Fruit fly (Drosophila melanogaster) whole organism: ENCODE results near the gene CG13069.

Source experiments
- CG8478 ChIP-seq: fragments of >200 bp; optimal IDR thresholded peaks from 2 replicates; lab custom pipeline; 2018; ENCODE audit warnings: inconsistent platforms
- Dll ChIP-seq: fragments of >200 bp; optimal IDR thresholded peaks from 2 replicates; lab custom pipeline; 2017
- EcR ChIP-seq, 2 experiments: fragments of >200 bp; optimal IDR thresholded peaks; 2 replicates each; lab custom pipeline; 2017; ENCODE audit warnings: missing biosample characterization in 2 of 2, missing genetic modification characterization in 2 of 2, missing genetic modification reagents in 2 of 2
- pan ChIP-seq: fragments of >200 bp; optimal IDR thresholded peaks from 2 replicates; lab custom pipeline; 2017
- psq ChIP-seq: fragments of >200 bp; optimal IDR thresholded peaks from 2 replicates; lab custom pipeline; 2017
- usp ChIP-seq: fragments of >200 bp; optimal IDR thresholded peaks from 2 replicates; lab custom pipeline; 2017; ENCODE audit warnings: missing biosample characterization, missing genetic modification characterization, mixed read lengths

DNA sequence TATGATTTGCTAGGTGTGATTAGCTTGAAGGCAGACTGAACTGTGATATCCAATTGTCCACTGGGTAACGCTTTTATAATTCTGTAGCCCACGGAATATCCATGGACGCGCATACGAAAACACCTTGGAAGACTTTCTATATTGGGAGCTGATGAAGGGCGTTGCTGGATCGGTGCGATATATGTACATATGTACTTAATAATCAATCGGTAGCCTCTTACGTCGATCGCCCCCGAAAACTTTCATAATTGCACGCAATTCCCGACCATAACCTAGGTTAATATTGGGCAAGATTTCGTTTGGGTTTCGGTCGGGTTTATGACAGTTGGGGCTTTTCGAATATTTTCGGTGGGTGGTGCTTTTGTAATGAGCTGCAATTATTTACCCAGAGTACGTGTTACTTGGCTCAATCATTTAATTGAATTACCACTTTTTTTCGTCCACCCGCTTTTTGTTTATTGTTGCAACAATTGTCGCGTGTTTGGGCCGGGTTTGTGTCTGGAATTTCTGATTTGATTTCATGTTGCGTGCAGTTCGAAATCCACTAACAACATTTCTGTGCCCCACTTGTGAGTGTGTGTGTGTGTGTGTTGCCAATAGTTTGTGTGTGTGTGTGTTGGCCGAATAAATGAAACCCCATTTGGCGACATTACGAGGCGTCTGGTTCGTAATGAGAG lies 16.8 kb downstream of the CG13069 start, which contains the start of gene CG13049:
- TF ChIP-seq pan (lab: Kevin White, UChicago) (no peak), usp (no peak), psq (lab: Kevin White, UChicago) (no peak), Dll (no peak), CG8478 (lab: Kevin White, UChicago) (no peak), EcR (GFP tag; optimal IDR thresholded peaks at IDR 0.05; lab: Kevin White, UChicago) (no peak)
